Worm (Caenorhabditis elegans) whole organism, midembryonic: Measurements from ENCODE around the gene ify-1.

ENCODE experiments used
- T22C8.4 ChIP-seq: fragments of 200-800 bp; sonication (Bioruptor generic); IDR thresholded peaks from 2 replicates; pipeline ENCODE4 v1.3.6; 2022; ENCODE audit warnings: missing genetic modification characterization, missing compliant biosample characterization
- flt-1 ChIP-seq: fragments of 200-800 bp; sonication (Bioruptor generic); IDR thresholded peaks from 2 replicates; pipeline ENCODE4 v1.3.6; 2022; ENCODE audit warnings: missing genetic modification characterization, missing compliant biosample characterization

- TF ChIP-seq T22C8.4 (GFP tag; lab: Robert Waterston, UW) (no peak), flt-1 (GFP tag; lab: Robert Waterston, UW) (no peak)
Observed at ce11 chrII:5031612-5032011, 23.4 kb downstream of the ify-1 start, which contains the start of gene wdr-83.
